Worm (Caenorhabditis elegans) whole organism, mixed stage, embryonic: ENCODE data around the gene top-3.

Experiments used
- ceh-39 ChIP-seq: fragments of 150-350 bp; optimal IDR thresholded peaks from 2 replicates; lab custom pipeline; 2014; ENCODE audit warnings: missing biosample characterization, missing genetic modification characterization
- ces-1 ChIP-seq: fragments of 150-350 bp; optimal IDR thresholded peaks from 2 replicates; lab custom pipeline; 2014; ENCODE audit warnings: missing biosample characterization, missing genetic modification reagents, missing genetic modification characterization
- lin-13 ChIP-seq: fragments of 150-350 bp; optimal IDR thresholded peaks from 2 replicates; lab custom pipeline; 2014; ENCODE audit warnings: missing biosample characterization, missing genetic modification characterization
- snpc-4 ChIP-seq: fragments of 150-350 bp; optimal IDR thresholded peaks from 2 replicates; lab custom pipeline; 2014; ENCODE audit warnings: missing biosample characterization, missing genetic modification characterization
- sptf-1 ChIP-seq: sonication (generic microtip); optimal IDR thresholded peaks from 2 replicates; lab custom pipeline; 2017; ENCODE audit warnings: mild to moderate bottlenecking, missing genetic modification characterization, moderate library complexity, missing compliant biosample characterization
- unc-62 ChIP-seq: fragments of 150-350 bp; optimal IDR thresholded peaks from 2 replicates; lab custom pipeline; 2014; ENCODE audit warnings: missing biosample characterization, missing genetic modification reagents, missing genetic modification characterization

- TF ChIP-seq snpc-4 (tag; lab: Kevin White, UChicago) (no peak), unc-62 (GFP tag; lab: Kevin White, UChicago) (no peak), ceh-39 (tag; lab: Kevin White, UChicago) (no peak), lin-13 (tag; lab: Kevin White, UChicago) (no peak), ces-1 (no peak), sptf-1 (tag; lab: Kevin White, UChicago) (no peak)
These were observed 57.2 kb downstream of the top-3 start for ce11 chrIII:11902782-11903181.
